Fruit fly (Drosophila melanogaster) whole organism, pupa: Measurements from ENCODE around the gene CG18731.

Source experiments
- CG10348 ChIP-seq: fragments of 200-800 bp; sonication (Bioruptor generic); IDR thresholded peaks from 2 replicates; pipeline ENCODE4 v1.3.6; 2022; ENCODE audit warnings: missing biosample characterization, missing genetic modification characterization
- CG12605 ChIP-seq: fragments of 200-800 bp; sonication (Bioruptor generic); IDR thresholded peaks from 2 replicates; pipeline ENCODE4 v1.3.6; 2022; ENCODE audit warnings: missing biosample characterization, missing genetic modification characterization
- CG13204 ChIP-seq: fragments of 200-800 bp; sonication (Bioruptor generic); optimal IDR thresholded peaks from 2 replicates; lab custom pipeline; 2018; ENCODE audit warnings: missing biosample characterization, mild to moderate bottlenecking, missing genetic modification characterization, moderate library complexity
- CG14655 ChIP-seq: fragments of 200-800 bp; sonication (Bioruptor generic); optimal IDR thresholded peaks from 3 replicates; lab custom pipeline; 2017; ENCODE audit warnings: mild to moderate bottlenecking, missing biosample characterization, missing genetic modification reagents, missing genetic modification characterization
- CG15710 ChIP-seq: fragments of 200-800 bp; sonication (Bioruptor generic); optimal IDR thresholded peaks from 2 replicates; lab custom pipeline; 2018; ENCODE audit warnings: missing biosample characterization, mild to moderate bottlenecking, missing genetic modification characterization, moderate library complexity
- CG17806 ChIP-seq: fragments of 200-800 bp; sonication (Bioruptor generic); optimal IDR thresholded peaks from 2 replicates; lab custom pipeline; 2018; ENCODE audit warnings: missing biosample characterization, mild to moderate bottlenecking, missing genetic modification characterization, moderate library complexity
- CG32121 ChIP-seq: fragments of 200-800 bp; sonication (Bioruptor generic); IDR thresholded peaks from 2 replicates; pipeline ENCODE4 v1.3.6; 2022; ENCODE audit warnings: missing biosample characterization, missing genetic modification characterization
- CG34367 ChIP-seq: fragments of 200-800 bp; sonication (Bioruptor generic); optimal IDR thresholded peaks from 2 replicates; lab custom pipeline; 2018; ENCODE audit warnings: missing biosample characterization, mild to moderate bottlenecking, missing genetic modification characterization
- CG4496 ChIP-seq: fragments of 200-800 bp; sonication (Bioruptor generic); IDR thresholded peaks from 3 replicates; pipeline ENCODE4 v1.3.6; 2022; ENCODE audit warnings: missing biosample characterization, missing genetic modification characterization
- CG8159 ChIP-seq: fragments of 200-800 bp; sonication (Bioruptor generic); optimal IDR thresholded peaks from 3 replicates; lab custom pipeline; 2018; ENCODE audit warnings: missing biosample characterization, mild to moderate bottlenecking, missing genetic modification characterization, moderate library complexity
- CG8301 ChIP-seq: fragments of 200-800 bp; sonication (Bioruptor generic); optimal IDR thresholded peaks from 2 replicates; lab custom pipeline; 2018; ENCODE audit warnings: missing biosample characterization, mild to moderate bottlenecking, missing genetic modification characterization
- CG9948 ChIP-seq: fragments of 200-800 bp; sonication (Bioruptor generic); optimal IDR thresholded peaks from 2 replicates; lab custom pipeline; 2018; ENCODE audit warnings: missing biosample characterization, mild to moderate bottlenecking, missing genetic modification characterization, moderate library complexity
- D1 ChIP-seq: fragments of 200-800 bp; sonication (Bioruptor generic); optimal IDR thresholded peaks from 2 replicates; lab custom pipeline; 2018; ENCODE audit warnings: missing biosample characterization, mild to moderate bottlenecking, missing genetic modification characterization, moderate library complexity
- EcR ChIP-seq: fragments of 200-800 bp; sonication (Bioruptor generic); optimal IDR thresholded peaks from 3 replicates; lab custom pipeline; 2019; ENCODE audit warnings: missing biosample characterization, missing genetic modification characterization, mild to moderate bottlenecking, moderate library complexity, missing genetic modification reagents
- Ets98B ChIP-seq: fragments of 200-800 bp; sonication (Bioruptor generic); IDR thresholded peaks from 2 replicates; pipeline ENCODE4 v1.3.6; 2022; ENCODE audit warnings: missing biosample characterization, missing genetic modification characterization
- Pif1A ChIP-seq: fragments of 200-800 bp; sonication (Bioruptor generic); optimal IDR thresholded peaks from 3 replicates; lab custom pipeline; 2016; ENCODE audit warnings: missing biosample characterization, missing genetic modification characterization
- Pif1B ChIP-seq: fragments of 200-800 bp; sonication (Bioruptor generic); optimal IDR thresholded peaks from 3 replicates; lab custom pipeline; 2016; ENCODE audit warnings: missing biosample characterization, missing genetic modification characterization
- Snoo ChIP-seq: fragments of 200-800 bp; sonication (Bioruptor generic); optimal IDR thresholded peaks from 3 replicates; lab custom pipeline; 2017; ENCODE audit warnings: missing biosample characterization, mild to moderate bottlenecking, missing genetic modification characterization, inconsistent platforms
- fd96Ca ChIP-seq: fragments of 200-800 bp; sonication (Bioruptor generic); IDR thresholded peaks from 3 replicates; pipeline ENCODE4 v1.3.6; 2022; ENCODE audit warnings: missing biosample characterization, missing genetic modification characterization
- gl ChIP-seq: fragments of 200-800 bp; sonication (Bioruptor generic); optimal IDR thresholded peaks from 2 replicates; lab custom pipeline; 2018; ENCODE audit warnings: missing biosample characterization, mild to moderate bottlenecking, missing genetic modification characterization
- rn ChIP-seq: fragments of 200-800 bp; sonication (Bioruptor generic); IDR thresholded peaks from 2 replicates; pipeline ENCODE4 v1.3.6; 2022; ENCODE audit warnings: missing biosample characterization, missing genetic modification characterization

Gene CG18731

dm6 chr3R:29708322-29708721, 16.5 kb upstream of the CG18731 start:
- TF ChIP-seq CG9948 (tag; lab: Kevin White, UChicago) (no peak), EcR (GFP tag; lab: Kevin White, UChicago) (no peak), CG15710 (tag; lab: Kevin White, UChicago) (no peak), CG34367 (no peak), Pif1A (no peak)

- no peak for TF ChIP-seq CG14655 (GFP tag; lab: Kevin White, UChicago)
- no peak for TF ChIP-seq D1 (tag; lab: Kevin White, UChicago)
- no peak for TF ChIP-seq rn (GFP tag; lab: Robert Waterston, UW)
- no peak for TF ChIP-seq CG32121 (GFP tag; lab: Robert Waterston, UW)
- no peak for TF ChIP-seq Pif1B (GFP tag; lab: Kevin White, UChicago)
- TF ChIP-seq CG34367: no peak
- TF ChIP-seq CG9948 (tag; lab: Kevin White, UChicago): no peak
- TF ChIP-seq CG4496 (GFP tag; lab: Robert Waterston, UW): no peak
- TF ChIP-seq EcR (GFP tag; lab: Kevin White, UChicago): no peak
- no peak for TF ChIP-seq Snoo (tag; lab: Kevin White, UChicago)
- no peak for TF ChIP-seq CG12605 (GFP tag; lab: Robert Waterston, UW)
- TF ChIP-seq CG8159 (tag; lab: Kevin White, UChicago): no peak
- TF ChIP-seq CG13204 (GFP tag; lab: Kevin White, UChicago): no peak
- TF ChIP-seq Ets98B (GFP tag; lab: Robert Waterston, UW): no peak
- TF ChIP-seq CG8301 (tag; lab: Kevin White, UChicago): no peak
- no peak for TF ChIP-seq gl (tag; lab: Kevin White, UChicago)
- TF ChIP-seq CG17806 (tag; lab: Kevin White, UChicago): no peak
- TF ChIP-seq CG10348: no peak
These were observed 13.4 kb upstream of the CG18731 start for dm6 chr3R:29711434-29711833.

dm6 chr3R:29714314-29714713, 10.5 kb upstream of the CG18731 start, which contains the start of gene Obp99d:
TSS of gene Obp99d (plus strand) at chr3R:29714505.
- TF ChIP-seq CG14655 (GFP tag; lab: Kevin White, UChicago): no peak
- TF ChIP-seq CG4496 (GFP tag; lab: Robert Waterston, UW): no peak
- no peak for TF ChIP-seq CG15710 (tag; lab: Kevin White, UChicago)
- no peak for TF ChIP-seq CG8301 (tag; lab: Kevin White, UChicago)
- TF ChIP-seq fd96Ca (GFP tag; lab: Robert Waterston, UW): no peak
- TF ChIP-seq Pif1A: no peak
- TF ChIP-seq Pif1B (GFP tag; lab: Kevin White, UChicago): no peak
- TF ChIP-seq Snoo (tag; lab: Kevin White, UChicago): no peak

- TF ChIP-seq Ets98B (GFP tag; lab: Robert Waterston, UW): no peak
- no peak for TF ChIP-seq CG14655 (GFP tag; lab: Kevin White, UChicago)
- TF ChIP-seq CG32121 (GFP tag; lab: Robert Waterston, UW): no peak
- no peak for TF ChIP-seq Snoo (tag; lab: Kevin White, UChicago)
- no peak for TF ChIP-seq rn (GFP tag; lab: Robert Waterston, UW)
- TF ChIP-seq D1 (tag; lab: Kevin White, UChicago): no peak
- TF ChIP-seq CG12605 (GFP tag; lab: Robert Waterston, UW): no peak
- TF ChIP-seq CG9948 (tag; lab: Kevin White, UChicago): no peak
- no peak for TF ChIP-seq CG4496 (GFP tag; lab: Robert Waterston, UW)
- TF ChIP-seq CG8159 (tag; lab: Kevin White, UChicago): no peak
- TF ChIP-seq CG34367: no peak
- TF ChIP-seq CG10348: no peak
- TF ChIP-seq gl (tag; lab: Kevin White, UChicago): no peak
- TF ChIP-seq fd96Ca (GFP tag; lab: Robert Waterston, UW): no peak
- no peak for TF ChIP-seq CG13204 (GFP tag; lab: Kevin White, UChicago)
- TF ChIP-seq CG17806 (tag; lab: Kevin White, UChicago): no peak
- no peak for TF ChIP-seq EcR (GFP tag; lab: Kevin White, UChicago)
- no peak for TF ChIP-seq Pif1B (GFP tag; lab: Kevin White, UChicago)
- TF ChIP-seq Pif1A: no peak
- no peak for TF ChIP-seq CG8301 (tag; lab: Kevin White, UChicago)
These were observed 9.6 kb upstream of the CG18731 start, which contains the start of gene Dup99B for dm6 chr3R:29715277-29715676. TSS of gene Dup99B (minus strand) at chr3R:29715377.

dm6 chr3R:29716043-29716781, 8.6 kb upstream of the CG18731 start:
- TF ChIP-seq CG9948 (tag; lab: Kevin White, UChicago) (no peak), CG10348 (no peak), Pif1B (GFP tag; lab: Kevin White, UChicago) (no peak), CG15710 (tag; lab: Kevin White, UChicago) (no peak), rn (GFP tag; lab: Robert Waterston, UW) (no peak), CG34367 (no peak), CG12605 (GFP tag; lab: Robert Waterston, UW) (no peak), fd96Ca (GFP tag; lab: Robert Waterston, UW) (no peak), CG4496 (GFP tag; lab: Robert Waterston, UW) (no peak), Pif1A (no peak), CG32121 (GFP tag; lab: Robert Waterston, UW) (no peak), CG17806 (tag; lab: Kevin White, UChicago) (no peak), CG13204 (GFP tag; lab: Kevin White, UChicago) (no peak), CG8159 (tag; lab: Kevin White, UChicago) (no peak), Snoo (tag; lab: Kevin White, UChicago) (no peak)
